Fruit fly (Drosophila melanogaster): ENCODE measurements around the gene nSMase.

nSMase gene

DNA sequence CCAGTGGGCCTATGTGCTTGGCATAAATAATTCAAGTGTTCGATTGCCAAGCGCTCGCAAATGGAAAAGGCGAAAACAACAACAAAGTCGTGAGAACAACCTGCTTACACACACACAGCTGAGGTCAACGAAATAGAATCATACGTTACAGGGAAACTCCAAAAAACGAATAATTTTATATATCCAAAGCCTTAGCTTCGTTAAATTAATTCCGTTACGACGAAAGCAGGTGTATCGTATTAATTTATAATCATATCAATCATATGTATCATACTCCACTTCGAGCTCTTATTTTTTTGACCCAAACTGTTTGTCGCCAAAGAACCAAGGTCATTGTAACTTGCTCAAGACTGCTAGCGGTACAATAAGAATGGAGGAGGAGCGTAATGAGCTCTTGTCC is 39.5 kb upstream of the nSMase start (continued):
- TF ChIP-seq CG34406 (GFP tag; optimal IDR thresholded peaks at IDR 0.05) (peak; percentile 89), dsx (GFP tag; optimal IDR thresholded peaks at IDR 0.05; ENCODE audit: poor library complexity, severe bottlenecking) (peak; percentile 94), CG7368 (GFP tag; optimal IDR thresholded peaks at IDR 0.05) (peak; percentile 88), lz (GFP tag; optimal IDR thresholded peaks at IDR 0.05) (peak; percentile 93), CG6854 (GFP tag; optimal IDR thresholded peaks at IDR 0.05) (peak; percentile 89), Eip75B (GFP tag; optimal IDR thresholded peaks at IDR 0.05) (peak; percentile 96), CG4318 (GFP tag; optimal IDR thresholded peaks at IDR 0.05) (no peak)

DNA sequence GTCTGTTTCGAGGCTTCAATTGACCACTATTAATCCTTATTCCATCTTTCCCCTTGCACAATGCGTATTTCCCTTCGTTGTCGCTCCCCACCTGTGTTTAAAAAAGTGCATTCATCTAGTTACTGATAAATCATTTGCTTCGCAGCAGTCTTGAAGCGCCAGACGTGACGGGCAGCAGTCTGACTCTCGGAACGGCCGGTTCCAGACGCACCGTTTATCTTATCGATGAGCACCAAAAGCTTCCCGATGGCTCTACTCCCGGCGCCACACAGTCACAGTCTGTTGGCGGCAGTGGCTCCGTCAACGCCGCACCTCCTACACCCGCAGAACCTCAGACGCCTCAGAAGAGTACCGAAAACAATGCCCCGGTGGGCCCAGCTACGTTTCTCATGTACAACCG is 34.9 kb upstream of the nSMase start, which contains the start of gene CG42494:
Gene CG42494 (plus strand): TSS at position 301 of the 400 bp plus-strand sequence.
- no peak for TF ChIP-seq CG16779 (tag; optimal IDR thresholded peaks at IDR 0.05)
- TF ChIP-seq lz (GFP tag; optimal IDR thresholded peaks at IDR 0.05) = no peak
- no peak for TF ChIP-seq CG4318 (GFP tag; optimal IDR thresholded peaks at IDR 0.05)

DNA sequence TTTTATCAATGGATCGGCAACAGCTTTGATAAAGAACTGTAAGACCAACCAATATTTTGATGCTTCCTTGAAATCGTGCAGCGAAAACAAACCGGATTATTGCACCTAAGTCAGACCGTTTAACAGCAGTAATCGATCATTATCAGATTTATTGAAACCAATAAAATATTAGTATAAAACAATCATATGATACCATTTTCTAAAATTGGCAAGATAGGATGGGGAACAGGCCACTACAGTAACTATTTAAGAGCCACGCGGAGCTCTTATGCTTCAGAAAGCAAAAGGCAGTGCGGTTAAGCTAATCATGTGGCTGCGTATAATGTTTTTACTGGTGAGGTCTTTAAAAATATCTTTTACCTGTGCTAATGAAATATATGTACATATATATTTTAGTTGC is 32.6 kb upstream of the nSMase start, which contains the start of gene CG32284:
Gene CG32284 (plus strand): TSS at position 301 of the 400 bp plus-strand sequence.
- no peak for TF ChIP-seq CG6808 (GFP tag; optimal IDR thresholded peaks at IDR 0.05)

dm6 chr3L:3187263-3187662 is 31.7 kb upstream of the nSMase start, which contains the start of gene CG14957:
Gene CG14957 (plus strand): TSS chr3L:3187563.
- TF ChIP-seq CG3919 (GFP tag; optimal IDR thresholded peaks at IDR 0.05) = no peak
- TF ChIP-seq Hr38 (GFP tag; optimal IDR thresholded peaks at IDR 0.05) = no peak
- TF ChIP-seq CG6854 (GFP tag; optimal IDR thresholded peaks at IDR 0.05) = peak; percentile 0
- no peak for TF ChIP-seq CG34406 (GFP tag; optimal IDR thresholded peaks at IDR 0.05)
- no peak for TF ChIP-seq Lpt (GFP tag; optimal IDR thresholded peaks at IDR 0.05)

dm6 chr3L:3189647-3190046 is 29.3 kb upstream of the nSMase start, which contains the start of the genes CG42525 and CG14958:
Gene CG42525 (minus strand): TSS chr3L:3189747.
Gene CG14958 (plus strand): TSS chr3L:3189978.
- TF ChIP-seq CG11294 (GFP tag; IDR thresholded peaks at IDR 0.05) (no peak), Smox (GFP tag; optimal IDR thresholded peaks at IDR 0.05) (no peak), esn (GFP tag; optimal IDR thresholded peaks at IDR 0.05) (no peak), CG11762 (GFP tag; optimal IDR thresholded peaks at IDR 0.05; ENCODE audit: insufficient read depth) (no peak), CG6163 (GFP tag; IDR thresholded peaks at IDR 0.05) (no peak), Blimp-1 (GFP tag; optimal IDR thresholded peaks at IDR 0.05) (no peak), CG6808 (GFP tag; optimal IDR thresholded peaks at IDR 0.05) (no peak), Ets21C (GFP tag; optimal IDR thresholded peaks at IDR 0.05) (no peak), CG9139 (GFP tag; optimal IDR thresholded peaks at IDR 0.05) (no peak), eg (GFP tag; IDR thresholded peaks at IDR 0.05) (no peak), Eip78C (GFP tag) (no peak), CG6276 (GFP tag; optimal IDR thresholded peaks at IDR 0.05) (no peak), CG32006 (GFP tag; optimal IDR thresholded peaks at IDR 0.05) (no peak), net (GFP tag; optimal IDR thresholded peaks at IDR 0.05) (no peak)

DNA sequence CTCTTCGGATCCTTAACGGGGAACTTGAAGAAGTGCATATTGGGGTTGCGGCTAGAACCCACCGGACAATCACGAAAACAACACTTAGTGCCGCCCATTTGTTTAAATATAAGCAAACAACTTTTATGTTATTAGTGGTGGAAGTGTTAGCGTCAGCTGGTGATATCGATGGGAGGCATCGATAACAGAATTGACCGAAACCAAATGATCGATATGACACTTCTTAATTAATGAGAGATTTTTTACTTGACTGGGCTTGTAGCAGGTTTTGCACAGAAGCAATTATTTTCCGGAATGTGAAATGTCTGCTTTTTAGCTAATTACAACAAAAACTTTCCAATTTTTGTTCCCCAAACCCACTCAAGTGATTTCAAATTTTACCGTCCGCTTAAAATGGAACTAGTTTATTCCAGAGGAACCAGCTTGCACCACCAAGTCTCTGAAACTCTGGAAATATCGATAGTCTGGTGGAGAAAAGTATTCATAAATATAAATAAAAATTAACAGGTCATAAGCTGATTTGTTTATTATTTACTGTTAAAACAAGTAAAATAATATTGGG is 26.5 kb upstream of the nSMase start, which contains the start of gene CG14965:
Gene CG14965 (minus strand): TSS at position 159 of the 562 bp plus-strand sequence.
- TF ChIP-seq fkh (GFP tag; optimal IDR thresholded peaks at IDR 0.05) (peak; percentile 85), CG9139 (GFP tag; optimal IDR thresholded peaks at IDR 0.05) (no peak)

DNA sequence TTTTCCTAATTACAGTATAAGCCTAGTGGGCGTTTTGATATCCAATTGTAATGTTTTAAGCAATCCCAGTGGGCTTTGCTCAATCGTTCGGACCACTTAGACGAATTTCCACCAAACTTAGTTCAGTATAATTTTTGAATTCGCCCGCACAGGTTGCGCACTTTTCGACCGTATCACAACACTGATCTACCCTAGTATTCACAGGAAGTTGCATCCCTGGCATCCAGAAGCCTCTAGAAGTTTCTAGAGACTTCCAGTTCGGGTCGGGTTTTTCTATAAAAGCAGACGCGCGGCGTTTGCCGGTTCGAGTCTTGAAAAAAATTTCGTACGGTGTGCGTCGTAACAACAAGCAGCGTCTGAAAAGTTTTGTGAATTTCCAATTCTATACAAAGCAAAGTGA is 26.0 kb upstream of the nSMase start, which contains the start of gene Hsp83:
Gene Hsp83 (plus strand): TSS at position 58 of the 400 bp plus-strand sequence.
- peak; percentile 88 for TF ChIP-seq achi (GFP tag; optimal IDR thresholded peaks at IDR 0.05)
- TF ChIP-seq CG9139 (GFP tag; optimal IDR thresholded peaks at IDR 0.05) = peak; percentile 98
- peak; percentile 99 for TF ChIP-seq Eip78C (GFP tag)
- TF ChIP-seq esn (GFP tag; optimal IDR thresholded peaks at IDR 0.05) = peak; percentile 97
- TF ChIP-seq OdsH (GFP tag; optimal IDR thresholded peaks at IDR 0.05) = peak; percentile 84
- TF ChIP-seq CG6276 (GFP tag; optimal IDR thresholded peaks at IDR 0.05) = no peak
- peak; percentile 90 for TF ChIP-seq CG6792 (GFP tag; optimal IDR thresholded peaks at IDR 0.05)
- TF ChIP-seq spab (GFP tag; optimal IDR thresholded peaks at IDR 0.05) = peak; percentile 79
- peak; percentile 97 for TF ChIP-seq CG6163 (GFP tag; IDR thresholded peaks at IDR 0.05)
- TF ChIP-seq Eip75B (GFP tag; optimal IDR thresholded peaks at IDR 0.05) = peak; percentile 95
- TF ChIP-seq Sox14 (GFP tag; optimal IDR thresholded peaks at IDR 0.05) = peak; percentile 84
- TF ChIP-seq CG8319 (GFP tag; optimal IDR thresholded peaks at IDR 0.05) = peak; percentile 89
- peak; percentile 77 for TF ChIP-seq dsx (GFP tag; optimal IDR thresholded peaks at IDR 0.05; ENCODE audit: poor library complexity, severe bottlenecking)
- TF ChIP-seq Hr39 (GFP tag; optimal IDR thresholded peaks at IDR 0.05) = peak; percentile 75
- TF ChIP-seq fkh (GFP tag; optimal IDR thresholded peaks at IDR 0.05) = peak; percentile 82
- TF ChIP-seq cyc (GFP tag; optimal IDR thresholded peaks at IDR 0.05) = peak; percentile 90
- peak; percentile 68 for TF ChIP-seq Ets96B (tag; optimal IDR thresholded peaks at IDR 0.05)
- TF ChIP-seq CG7368 (GFP tag; optimal IDR thresholded peaks at IDR 0.05) = peak; percentile 96
- peak; percentile 3 to 90 for TF ChIP-seq salr (GFP tag; optimal IDR thresholded peaks at IDR 0.05)
- TF ChIP-seq fd85E (GFP tag; optimal IDR thresholded peaks at IDR 0.05) = peak; percentile 94

Measured in whole organism, prepupa.